Worm (Caenorhabditis elegans): ENCODE data around the gene F56D6.11.

- TF ChIP-seq dve-1 (tag; optimal IDR thresholded peaks at IDR 0.05; ENCODE audit: insufficient read depth) (no peak), fkh-10 (GFP tag; optimal IDR thresholded peaks at IDR 0.05) (no peak), ztf-11 (tag; optimal IDR thresholded peaks at IDR 0.05) (no peak), lir-3 (tag; optimal IDR thresholded peaks at IDR 0.05) (no peak)
Measured at ce11 chrIV:3912598-3912997, 6.3 kb upstream of the F56D6.11 start, which contains the start of gene F56D6.20.
